Worm (Caenorhabditis elegans) whole organism, L2 larva: ENCODE measurements around the gene mec-7.

ENCODE experiments used
- F13H6.1 ChIP-seq: sonication (generic microtip); optimal IDR thresholded peaks from 2 replicates; lab custom pipeline; 2016; ENCODE audit warnings: missing genetic modification characterization, missing compliant biosample characterization
- ama-1 ChIP-seq: fragments of 150-350 bp; optimal IDR thresholded peaks from 2 replicates; lab custom pipeline; 2018; ENCODE audit warnings: inconsistent platforms
- elt-1 ChIP-seq: fragments of 150-350 bp; optimal IDR thresholded peaks from 2 replicates; lab custom pipeline; 2014; ENCODE audit warnings: missing biosample characterization, missing genetic modification characterization
- lin-13 ChIP-seq: fragments of 150-350 bp; optimal IDR thresholded peaks from 2 replicates; lab custom pipeline; 2014; ENCODE audit warnings: missing biosample characterization, missing genetic modification reagents, missing genetic modification characterization
- mab-5 ChIP-seq: fragments of 150-350 bp; optimal IDR thresholded peaks from 2 replicates; lab custom pipeline; 2014; ENCODE audit warnings: missing biosample characterization, missing genetic modification characterization
- mdl-1 ChIP-seq, 2 experiments: fragments of 150-350 bp in 1 of 2; sonication (generic microtip) in 1 of 2; optimal IDR thresholded peaks; 2 replicates each; lab custom pipeline; 2017; ENCODE audit warnings: missing biosample characterization in 2 of 2, missing genetic modification characterization in 2 of 2
- nhr-25 ChIP-seq: fragments of 150-350 bp; sonication (generic microtip); optimal IDR thresholded peaks from 3 replicates; lab custom pipeline; 2014; ENCODE audit warnings: missing biosample characterization, missing genetic modification characterization
- nhr-77 ChIP-seq: fragments of 150-350 bp; optimal IDR thresholded peaks from 2 replicates; lab custom pipeline; 2014; ENCODE audit warnings: missing biosample characterization, missing genetic modification characterization
- snpc-4 ChIP-seq: fragments of 150-350 bp; optimal IDR thresholded peaks from 2 replicates; lab custom pipeline; 2014; ENCODE audit warnings: missing biosample characterization, missing genetic modification characterization
- ztf-4 ChIP-seq: fragments of 150-350 bp; optimal IDR thresholded peaks from 2 replicates; lab custom pipeline; 2014; ENCODE audit warnings: missing biosample characterization, missing genetic modification characterization

DNA sequence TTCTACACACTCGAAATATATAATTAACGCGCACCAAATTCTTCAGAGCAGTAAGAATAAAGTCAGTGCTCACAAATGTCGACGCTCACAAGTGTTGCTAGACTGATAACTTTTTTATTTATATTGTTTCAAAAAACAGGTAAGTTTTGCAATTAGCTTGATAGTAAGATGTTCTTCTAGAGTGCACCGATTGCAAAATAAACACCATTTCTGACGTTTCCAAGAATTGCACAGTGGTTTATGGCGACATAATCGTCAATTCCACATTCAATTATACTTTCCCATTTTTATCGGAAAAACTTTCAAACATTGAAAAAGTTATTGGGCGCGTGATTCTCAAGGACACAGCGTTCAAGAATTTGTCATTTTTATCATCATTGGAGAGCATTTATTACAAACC, 23.9 kb upstream of the mec-7 start:
- no peak for TF ChIP-seq mdl-1 (tag; optimal IDR thresholded peaks at IDR 0.05; lab: Kevin White, UChicago)
- TF ChIP-seq lin-13 (GFP tag; lab: Kevin White, UChicago) = no peak
- TF ChIP-seq nhr-77 (tag; lab: Kevin White, UChicago) = no peak
- no peak for TF ChIP-seq ztf-4 (tag; lab: Kevin White, UChicago)
- TF ChIP-seq mab-5 (tag; lab: Kevin White, UChicago) = no peak
- no peak for TF ChIP-seq F13H6.1
- TF ChIP-seq snpc-4 = no peak
- TF ChIP-seq elt-1 (tag; lab: Kevin White, UChicago) = no peak
- TF ChIP-seq nhr-25 (tag; lab: Kevin White, UChicago) = no peak
- no peak for TF ChIP-seq ama-1
